Fruit fly (Drosophila melanogaster) whole organism, embryonic: Measurements from ENCODE around the gene ClpP.
A peak's percentile ranks its signal among the peaks of the same experiment; 100 is the strongest.

ENCODE experiments used
- ATbp ChIP-seq: fragments of 200-800 bp; sonication (Bioruptor generic); optimal IDR thresholded peaks from 2 replicates; lab custom pipeline; 2017; ENCODE audit warnings: missing biosample characterization, mild to moderate bottlenecking, missing genetic modification characterization, missing genetic modification reagents
- CG10209 ChIP-seq: fragments of 200-800 bp; sonication (Bioruptor generic); optimal IDR thresholded peaks from 3 replicates; lab custom pipeline; 2017; ENCODE audit warnings: missing biosample characterization, mild to moderate bottlenecking, missing genetic modification characterization, missing genetic modification reagents
- CG11093 ChIP-seq: fragments of 200-800 bp; sonication (Bioruptor generic); IDR thresholded peaks from 3 replicates; pipeline ENCODE4 v1.3.6; 2022; ENCODE audit warnings: missing biosample characterization, missing genetic modification characterization
- CG11504 ChIP-seq: fragments of 200-800 bp; sonication (Bioruptor generic); optimal IDR thresholded peaks from 3 replicates; lab custom pipeline; 2019; ENCODE audit warnings: missing biosample characterization, mild to moderate bottlenecking, missing genetic modification characterization, moderate library complexity
- CG1529 ChIP-seq: fragments of 200-800 bp; sonication (Bioruptor generic); optimal IDR thresholded peaks from 3 replicates; lab custom pipeline; 2018; ENCODE audit warnings: missing biosample characterization, missing genetic modification characterization
- CG15479 ChIP-seq: fragments of 200-800 bp; sonication (Bioruptor generic); optimal IDR thresholded peaks from 3 replicates; lab custom pipeline; 2019; ENCODE audit warnings: missing biosample characterization, mild to moderate bottlenecking, missing genetic modification characterization, moderate library complexity
- CG16815 ChIP-seq: fragments of 200-800 bp; sonication (Bioruptor generic); optimal IDR thresholded peaks from 3 replicates; lab custom pipeline; 2017; ENCODE audit warnings: missing biosample characterization, mild to moderate bottlenecking, missing genetic modification characterization
- CG17361 ChIP-seq: fragments of 200-800 bp; sonication (Bioruptor generic); IDR thresholded peaks from 3 replicates; pipeline ENCODE4 v1.3.6; 2022; ENCODE audit warnings: missing biosample characterization, missing genetic modification characterization
- CG18476 ChIP-seq: fragments of 200-800 bp; sonication (Bioruptor generic); optimal IDR thresholded peaks from 2 replicates; lab custom pipeline; 2016; ENCODE audit warnings: missing biosample characterization, mild to moderate bottlenecking, missing genetic modification characterization
- CG7839 ChIP-seq: fragments of 200-800 bp; sonication (Bioruptor generic); optimal IDR thresholded peaks from 3 replicates; lab custom pipeline; 2018; ENCODE audit warnings: missing biosample characterization, mild to moderate bottlenecking, missing genetic modification characterization, moderate library complexity
- CG8089 ChIP-seq: fragments of 200-800 bp; sonication (Bioruptor generic); optimal IDR thresholded peaks from 3 replicates; lab custom pipeline; 2016; ENCODE audit warnings: missing biosample characterization, missing genetic modification characterization
- CG8290 ChIP-seq, 3 experiments: fragments of 200-800 bp; sonication (Bioruptor generic); optimal IDR thresholded peaks; 2 replicates each; lab custom pipeline; 2016 to 2019; ENCODE audit warnings: missing biosample characterization in 3 of 3, missing genetic modification characterization in 3 of 3, mild to moderate bottlenecking in 2 of 3, moderate library complexity in 1 of 3
- CG8765 ChIP-seq: fragments of 200-800 bp; sonication (Bioruptor generic); IDR thresholded peaks from 2 replicates; pipeline ENCODE4 v1.3.6; 2022; ENCODE audit warnings: missing biosample characterization, missing genetic modification characterization
- CG8924 ChIP-seq: fragments of 200-800 bp; optimal IDR thresholded peaks from 3 replicates; lab custom pipeline; 2019; ENCODE audit warnings: missing biosample characterization, mild to moderate bottlenecking, missing genetic modification characterization, moderate library complexity
- CkIIα-i1 ChIP-seq: fragments of 200-800 bp; sonication (Bioruptor generic); IDR thresholded peaks from 2 replicates; pipeline ENCODE4 v1.3.6; 2022; ENCODE audit warnings: missing biosample characterization, missing genetic modification characterization
- Dll ChIP-seq: fragments of 200-800 bp; sonication (Bioruptor generic); IDR thresholded peaks from 4 replicates; pipeline ENCODE4 v1.3.6; 2022; ENCODE audit warnings: missing biosample characterization, missing genetic modification characterization; ENCODE audit not compliant: partially characterized antibody
- E2f2 ChIP-seq: fragments of 200-800 bp; sonication (Bioruptor generic); IDR thresholded peaks from 2 replicates; pipeline ENCODE4 v1.3.6; 2022; ENCODE audit warnings: missing biosample characterization, missing genetic modification characterization
- Ets97D ChIP-seq: fragments of 200-800 bp; sonication (Bioruptor generic); optimal IDR thresholded peaks from 3 replicates; lab custom pipeline; 2016; ENCODE audit warnings: missing biosample characterization, missing genetic modification characterization
- Gsc ChIP-seq: fragments of 200-800 bp; sonication (Bioruptor generic); IDR thresholded peaks from 2 replicates; pipeline ENCODE4 v1.3.6; 2022; ENCODE audit warnings: missing biosample characterization, missing genetic modification characterization
- Hmx ChIP-seq: fragments of 200-800 bp; sonication (Bioruptor generic); optimal IDR thresholded peaks from 2 replicates; lab custom pipeline; 2016; ENCODE audit warnings: missing biosample characterization, missing genetic modification characterization
- Hr39 ChIP-seq: fragments of >200 bp; optimal IDR thresholded peaks from 2 replicates; lab custom pipeline; 2017
- Hr51 ChIP-seq, 2 experiments: fragments of 200-800 bp; sonication (Bioruptor generic); optimal IDR thresholded peaks; 2 replicates in 1 of 2; 3 replicates in 1 of 2; lab custom pipeline; 2016 to 2018; ENCODE audit warnings: missing biosample characterization in 2 of 2, missing genetic modification characterization in 2 of 2, mild to moderate bottlenecking in 1 of 2, moderate library complexity in 1 of 2
- MTF-1 ChIP-seq: fragments of 200-800 bp; sonication (Bioruptor generic); optimal IDR thresholded peaks from 2 replicates; lab custom pipeline; 2018; ENCODE audit warnings: missing biosample characterization, mild to moderate bottlenecking, missing genetic modification characterization, borderline replicate concordance
- Nf-YB ChIP-seq: fragments of 200-800 bp; sonication (Bioruptor generic); optimal IDR thresholded peaks from 3 replicates; lab custom pipeline; 2019; ENCODE audit warnings: missing biosample characterization, mild to moderate bottlenecking, missing genetic modification characterization, moderate library complexity
- Nf-YC ChIP-seq: fragments of 200-800 bp; optimal IDR thresholded peaks from 3 replicates; lab custom pipeline; 2019; ENCODE audit warnings: missing biosample characterization, mild to moderate bottlenecking, missing genetic modification characterization, moderate library complexity
- Scr ChIP-seq: fragments of 200-800 bp; sonication (Bioruptor generic); IDR thresholded peaks from 2 replicates; pipeline ENCODE4 v1.3.6; 2022; ENCODE audit warnings: missing biosample characterization, missing genetic modification characterization; ENCODE audit not compliant: partially characterized antibody
- Sin3A ChIP-seq: fragments of >200 bp; optimal IDR thresholded peaks from 2 replicates; lab custom pipeline; 2018
- ap ChIP-seq: fragments of 200-800 bp; sonication (Bioruptor generic); IDR thresholded peaks from 2 replicates; pipeline ENCODE4 v1.3.6; 2022; ENCODE audit warnings: missing biosample characterization, missing genetic modification characterization
- ato ChIP-seq: fragments of 200-800 bp; sonication (Bioruptor generic); IDR thresholded peaks from 2 replicates; pipeline ENCODE4 v1.3.6; 2022; ENCODE audit warnings: missing biosample characterization, missing genetic modification characterization; ENCODE audit not compliant: partially characterized antibody
- bcd ChIP-seq: fragments of 200-800 bp; sonication (Bioruptor generic); optimal IDR thresholded peaks from 2 replicates; lab custom pipeline; 2017; ENCODE audit warnings: missing biosample characterization, mild to moderate bottlenecking, missing genetic modification characterization
- chinmo ChIP-seq: fragments of 200-800 bp; sonication (Bioruptor generic); IDR thresholded peaks from 4 replicates; pipeline ENCODE4 v1.3.6; 2022; ENCODE audit warnings: missing biosample characterization, missing genetic modification characterization; ENCODE audit not compliant: partially characterized antibody
- chm ChIP-seq: fragments of 200-800 bp; sonication (Bioruptor generic); IDR thresholded peaks from 2 replicates; pipeline ENCODE4 v1.3.6; 2022; ENCODE audit warnings: missing biosample characterization, missing genetic modification characterization
- disco-r ChIP-seq: fragments of 200-800 bp; sonication (Bioruptor generic); optimal IDR thresholded peaks from 2 replicates; lab custom pipeline; 2016; ENCODE audit warnings: missing biosample characterization, missing genetic modification characterization
- fd96Cb ChIP-seq: fragments of 200-800 bp; sonication (Bioruptor generic); optimal IDR thresholded peaks from 2 replicates; lab custom pipeline; 2018; ENCODE audit warnings: missing biosample characterization, mild to moderate bottlenecking, missing genetic modification characterization, moderate library complexity
- grau ChIP-seq: fragments of 200-800 bp; optimal IDR thresholded peaks from 3 replicates; lab custom pipeline; 2019; ENCODE audit warnings: missing biosample characterization, mild to moderate bottlenecking, missing genetic modification characterization, moderate library complexity
- mirr ChIP-seq: fragments of 200-800 bp; sonication (Bioruptor generic); optimal IDR thresholded peaks from 3 replicates; lab custom pipeline; 2018; ENCODE audit warnings: missing biosample characterization, mild to moderate bottlenecking, missing genetic modification characterization
- nerfin-1 ChIP-seq: fragments of 200-800 bp; sonication (Bioruptor generic); optimal IDR thresholded peaks from 3 replicates; lab custom pipeline; 2019; ENCODE audit warnings: missing biosample characterization, mild to moderate bottlenecking, missing genetic modification characterization, moderate library complexity
- nom ChIP-seq: fragments of 200-800 bp; sonication (Bioruptor generic); optimal IDR thresholded peaks from 2 replicates; lab custom pipeline; 2017; ENCODE audit warnings: missing biosample characterization, missing genetic modification characterization, mild to moderate bottlenecking, moderate library complexity, missing genetic modification reagents
- org-1 ChIP-seq: fragments of 200-800 bp; sonication (Bioruptor generic); optimal IDR thresholded peaks from 2 replicates; lab custom pipeline; 2017; ENCODE audit warnings: missing biosample characterization, missing genetic modification characterization
- peb ChIP-seq: fragments of 200-800 bp; sonication (Bioruptor generic); IDR thresholded peaks from 2 replicates; pipeline ENCODE4 v1.3.6; 2022; ENCODE audit warnings: missing biosample characterization, missing genetic modification characterization
- psq ChIP-seq: fragments of 200-800 bp; sonication (Bioruptor generic); optimal IDR thresholded peaks from 2 replicates; lab custom pipeline; 2017; ENCODE audit warnings: missing biosample characterization, missing genetic modification characterization
- run ChIP-seq: fragments of 200-800 bp; sonication (Bioruptor generic); optimal IDR thresholded peaks from 3 replicates; lab custom pipeline; 2018; ENCODE audit warnings: missing biosample characterization, mild to moderate bottlenecking, missing genetic modification characterization
- sima ChIP-seq: fragments of 200-800 bp; sonication (Bioruptor generic); optimal IDR thresholded peaks from 2 replicates; lab custom pipeline; 2016; ENCODE audit warnings: missing biosample characterization, missing genetic modification characterization
- stwl ChIP-seq: fragments of 200-800 bp; sonication (Bioruptor generic); optimal IDR thresholded peaks from 3 replicates; lab custom pipeline; 2018; ENCODE audit warnings: missing biosample characterization, mild to moderate bottlenecking, missing genetic modification characterization, moderate library complexity
- sug ChIP-seq: fragments of 200-800 bp; optimal IDR thresholded peaks from 2 replicates; lab custom pipeline; 2019; ENCODE audit warnings: missing biosample characterization, mild to moderate bottlenecking, missing genetic modification characterization, moderate library complexity
- tup ChIP-seq: fragments of 200-800 bp; sonication (Bioruptor generic); optimal IDR thresholded peaks from 2 replicates; lab custom pipeline; 2016; ENCODE audit warnings: missing biosample characterization, mild to moderate bottlenecking, missing genetic modification characterization, moderate library complexity
- twi ChIP-seq: fragments of 200-800 bp; optimal IDR thresholded peaks from 2 replicates; lab custom pipeline; 2019; ENCODE audit warnings: missing biosample characterization, mild to moderate bottlenecking, missing genetic modification characterization, moderate library complexity
- tx ChIP-seq: fragments of 200-800 bp; sonication (Bioruptor generic); optimal IDR thresholded peaks from 2 replicates; lab custom pipeline; 2016; ENCODE audit warnings: missing biosample characterization, missing genetic modification characterization
- usp ChIP-seq: fragments of >200 bp; optimal IDR thresholded peaks from 2 replicates; lab custom pipeline; 2017; ENCODE audit warnings: missing biosample characterization, missing genetic modification characterization

Gene ClpP

dm6 chr2L:10314327-10315210, 42.0 kb upstream of the ClpP start, which contains the start of the genes Usp14 and CG4972 (continued):
- TF ChIP-seq Sin3A (lab: Kevin White, UChicago) (no peak), org-1 (GFP tag; lab: Kevin White, UChicago) (no peak), mirr (GFP tag; lab: Kevin White, UChicago) (no peak), fd96Cb (tag; lab: Kevin White, UChicago) (no peak), Gsc (GFP tag; lab: Robert Waterston, UW) (no peak), ato (no peak), Nf-YC (tag; lab: Kevin White, UChicago) (no peak), Nf-YB (GFP tag; lab: Kevin White, UChicago) (no peak), nom (GFP tag; lab: Kevin White, UChicago) (no peak), CG8924 (peak; percentile 40), Hr51 (GFP tag; optimal IDR thresholded peaks at IDR 0.05; lab: Kevin White, UChicago) (no peak), MTF-1 (GFP tag; lab: Kevin White, UChicago) (no peak), chinmo (no peak), sug (no peak), CG8089 (GFP tag; lab: Kevin White, UChicago) (no peak), grau (peak; percentile 25), Dll (GFP tag; lab: Robert Waterston, UW) (peak; percentile 52; the same call in 1 of the 4 replicates), Hr39 (lab: Kevin White, UChicago) (no peak), nerfin-1 (tag; lab: Kevin White, UChicago) (no peak), chm (no peak), run (no peak), CG11093 (GFP tag; lab: Robert Waterston, UW) (no peak), sima (GFP tag; lab: Kevin White, UChicago) (no peak), E2f2 (GFP tag; lab: Robert Waterston, UW) (no peak), bcd (GFP tag; lab: Kevin White, UChicago) (no peak), CG16815 (GFP tag; lab: Kevin White, UChicago) (no peak), disco-r (GFP tag; lab: Kevin White, UChicago) (no peak), ATbp (no peak), CG8765 (GFP tag; lab: Robert Waterston, UW) (no peak), Hmx (GFP tag; lab: Kevin White, UChicago) (no peak), CG15479 (GFP tag; lab: Kevin White, UChicago) (no peak), Scr (GFP tag; lab: Robert Waterston, UW) (peak; percentile 54; the same call in 1 of the 2 replicates), Ets97D (GFP tag; lab: Kevin White, UChicago) (no peak), psq (GFP tag; lab: Kevin White, UChicago) (no peak), twi (tag; lab: Kevin White, UChicago) (peak; percentile 3), CG8290 (GFP tag; optimal IDR thresholded peaks at IDR 0.05; lab: Kevin White, UChicago) (peak; percentile 6), CG8290 (tag; optimal IDR thresholded peaks at IDR 0.05; lab: Kevin White, UChicago) (no peak), peb (no peak), CG17361 (GFP tag; lab: Robert Waterston, UW) (peak; percentile 77; the same call in 2 of the 3 replicates), CG18476 (GFP tag; lab: Kevin White, UChicago) (no peak), CG10209 (GFP tag; lab: Kevin White, UChicago) (no peak), tup (no peak), usp (no peak), CG7839 (no peak), tx (GFP tag; lab: Kevin White, UChicago) (no peak), ap (GFP tag; lab: Robert Waterston, UW) (no peak), CG11504 (no peak), CG1529 (no peak), stwl (tag; lab: Kevin White, UChicago) (no peak), CkIIα-i1 (GFP tag; lab: Robert Waterston, UW) (no peak)
